Fruit fly (Drosophila melanogaster): ENCODE data around the gene moi.

moi gene

dm6 chr3R:18298900-18299321, 43.6 kb downstream of the moi start, which contains the start of gene Dlc90F (continued):
- TF ChIP-seq Max (GFP tag; optimal IDR thresholded peaks at IDR 0.05) (peak; percentile 60), fru (optimal IDR thresholded peaks at IDR 0.05) (no peak), grau (tag; optimal IDR thresholded peaks at IDR 0.05) (peak; percentile 82), TFAM (GFP tag; optimal IDR thresholded peaks at IDR 0.05) (peak; percentile 21), CG6254 (GFP tag; optimal IDR thresholded peaks at IDR 0.05) (no peak), nom (GFP tag; optimal IDR thresholded peaks at IDR 0.05) (no peak), CG13775 (GFP tag; optimal IDR thresholded peaks at IDR 0.05) (peak; percentile 74), CkIIα-i1 (GFP tag; IDR thresholded peaks at IDR 0.05) (no peak), Sox100B (GFP tag; optimal IDR thresholded peaks at IDR 0.05) (no peak), emc (GFP tag; optimal IDR thresholded peaks at IDR 0.05) (peak; percentile 64), CG3065 (GFP tag; optimal IDR thresholded peaks at IDR 0.05) (peak; percentile 1), Ets97D (GFP tag; optimal IDR thresholded peaks at IDR 0.05) (peak; percentile 94), CG2116 (GFP tag; optimal IDR thresholded peaks at IDR 0.05) (peak; percentile 82), Spps (tag; optimal IDR thresholded peaks at IDR 0.05) (no peak), CG33213 (GFP tag; optimal IDR thresholded peaks at IDR 0.05) (peak; percentile 86), PHDP (tag; optimal IDR thresholded peaks at IDR 0.05) (peak; percentile 68), Jarid2 (GFP tag; optimal IDR thresholded peaks at IDR 0.05) (no peak), wor (GFP tag; IDR thresholded peaks at IDR 0.05) (peak; percentile 46; the same call in 1 of the 2 replicates), D (optimal IDR thresholded peaks at IDR 0.05) (no peak), D (GFP tag; optimal IDR thresholded peaks at IDR 0.05) (peak; percentile 22), CG10979 (tag; optimal IDR thresholded peaks at IDR 0.05) (peak; percentile 38), Dref (GFP tag; IDR thresholded peaks at IDR 0.05) (peak; percentile 64), CG18599 (GFP tag; optimal IDR thresholded peaks at IDR 0.05) (peak; percentile 44), NfI (GFP tag; optimal IDR thresholded peaks at IDR 0.05) (peak; percentile 80), CG14667 (GFP tag; IDR thresholded peaks at IDR 0.05) (peak; percentile 77), CG17912 (GFP tag; optimal IDR thresholded peaks at IDR 0.05) (peak; percentile 11), Adf1 (GFP tag; IDR thresholded peaks at IDR 0.05) (peak; percentile 14; the same call in 1 of the 2 replicates), psq (GFP tag; optimal IDR thresholded peaks at IDR 0.05) (no peak), CG10654 (GFP tag; optimal IDR thresholded peaks at IDR 0.05) (peak; percentile 65), tna (GFP tag; IDR thresholded peaks at IDR 0.05; ENCODE audit: partially characterized antibody) (no peak), gcm2 (GFP tag; optimal IDR thresholded peaks at IDR 0.05) (no peak), ken (GFP tag; IDR thresholded peaks at IDR 0.05) (peak; percentile 86), Dad (GFP tag; optimal IDR thresholded peaks at IDR 0.05) (peak; percentile 53), mam (GFP tag; optimal IDR thresholded peaks at IDR 0.05) (peak; percentile 85), CG2875 (GFP tag; optimal IDR thresholded peaks at IDR 0.05) (no peak), Ptx1 (GFP tag; IDR thresholded peaks at IDR 0.05) (peak; percentile 90), CG11398 (GFP tag; optimal IDR thresholded peaks at IDR 0.05) (no peak), nau (GFP tag; optimal IDR thresholded peaks at IDR 0.05) (no peak), CG11456 (GFP tag; IDR thresholded peaks at IDR 0.05) (peak; percentile 86), hbn (GFP tag; IDR thresholded peaks at IDR 0.05; ENCODE audit: partially characterized antibody) (no peak; the same call in 1 of the 2 replicates), CG3407 (GFP tag; optimal IDR thresholded peaks at IDR 0.05) (peak; percentile 54), CG10267 (tag; optimal IDR thresholded peaks at IDR 0.05) (peak; percentile 95), tup (GFP tag; optimal IDR thresholded peaks at IDR 0.05) (peak; percentile 6), CG9797 (GFP tag; optimal IDR thresholded peaks at IDR 0.05) (peak; percentile 90), CG4854 (GFP tag; optimal IDR thresholded peaks at IDR 0.05) (peak; percentile 39), NK7.1 (GFP tag; optimal IDR thresholded peaks at IDR 0.05) (peak; percentile 35), ATbp (GFP tag; optimal IDR thresholded peaks at IDR 0.05) (peak; percentile 49), dimm (GFP tag; IDR thresholded peaks at IDR 0.05) (peak; percentile 72), CG4404 (GFP tag; IDR thresholded peaks at IDR 0.05) (peak; percentile 83), Usf (GFP tag; optimal IDR thresholded peaks at IDR 0.05) (peak; percentile 52), ac (GFP tag; optimal IDR thresholded peaks at IDR 0.05) (no peak)

Data from whole organism, embryonic.